Worm (Caenorhabditis elegans): ENCODE results near the gene Y22D7AL.16.

Gene Y22D7AL.16

ce11 chrIII:1618312-1618711, 46.7 kb downstream of the Y22D7AL.16 start:
- TF ChIP-seq nhr-10 (tag; optimal IDR thresholded peaks at IDR 0.05) (no peak), sma-9 (GFP tag; optimal IDR thresholded peaks at IDR 0.05) (no peak), sma-9 (tag; optimal IDR thresholded peaks at IDR 0.05) (no peak), ztf-1 (GFP tag; conservative IDR thresholded peaks at IDR 0.05) (no peak)

ce11 chrIII:1616245-1617026, 48.6 kb downstream of the Y22D7AL.16 start:
- TF ChIP-seq mab-5 (tag; optimal IDR thresholded peaks at IDR 0.05) (no peak), mbf-1 (tag; optimal IDR thresholded peaks at IDR 0.05) (no peak), lin-11 (tag; optimal IDR thresholded peaks at IDR 0.05) (no peak), ztf-4 (tag; optimal IDR thresholded peaks at IDR 0.05) (peak; percentile 82), nhr-21 (tag; optimal IDR thresholded peaks at IDR 0.05) (no peak), snpc-4 (tag; optimal IDR thresholded peaks at IDR 0.05) (no peak), crh-2 (tag; optimal IDR thresholded peaks at IDR 0.05) (no peak), unc-39 (tag; optimal IDR thresholded peaks at IDR 0.05) (no peak), nhr-10 (tag; optimal IDR thresholded peaks at IDR 0.05) (no peak), zag-1 (tag; optimal IDR thresholded peaks at IDR 0.05) (no peak), C34F6.9 (tag; optimal IDR thresholded peaks at IDR 0.05) (peak; percentile 18), sma-9 (GFP tag; optimal IDR thresholded peaks at IDR 0.05) (no peak), sma-9 (tag; optimal IDR thresholded peaks at IDR 0.05) (no peak), elt-1 (tag; optimal IDR thresholded peaks at IDR 0.05) (no peak), nhr-23 (tag; optimal IDR thresholded peaks at IDR 0.05) (no peak), sma-3 (GFP tag; optimal IDR thresholded peaks at IDR 0.05) (peak; percentile 26), nhr-25 (tag; optimal IDR thresholded peaks at IDR 0.05) (peak; percentile 45), mdl-1 (tag; optimal IDR thresholded peaks at IDR 0.05) (no peak), ztf-11 (tag; optimal IDR thresholded peaks at IDR 0.05) (no peak), ZK546.5 (tag; optimal IDR thresholded peaks at IDR 0.05) (no peak), ceh-82 (tag; optimal IDR thresholded peaks at IDR 0.05) (no peak), Y55F3AM.14 (GFP tag; optimal IDR thresholded peaks at IDR 0.05) (peak; percentile 49), aly-2 (tag; optimal IDR thresholded peaks at IDR 0.05) (no peak), lsy-2 (tag; optimal IDR thresholded peaks at IDR 0.05) (peak; percentile 52 to 86), elt-3 (tag; optimal IDR thresholded peaks at IDR 0.05) (no peak), unc-62 (GFP tag; optimal IDR thresholded peaks at IDR 0.05) (no peak), ztf-1 (GFP tag; conservative IDR thresholded peaks at IDR 0.05) (no peak), fos-1 (tag; optimal IDR thresholded peaks at IDR 0.05) (no peak), peb-1 (tag; optimal IDR thresholded peaks at IDR 0.05) (no peak), lin-39 (tag; optimal IDR thresholded peaks at IDR 0.05) (no peak), nhr-6 (tag; optimal IDR thresholded peaks at IDR 0.05) (no peak), ama-1 (optimal IDR thresholded peaks at IDR 0.05) (peak; percentile 84), blmp-1 (tag; optimal IDR thresholded peaks at IDR 0.05; ENCODE audit: insufficient read depth) (no peak), nhr-129 (tag; optimal IDR thresholded peaks at IDR 0.05) (no peak), egl-27 (tag; optimal IDR thresholded peaks at IDR 0.05) (no peak), nhr-237 (tag; optimal IDR thresholded peaks at IDR 0.05) (no peak), lin-13 (GFP tag; optimal IDR thresholded peaks at IDR 0.05) (peak; percentile 77), skn-1 (tag; optimal IDR thresholded peaks at IDR 0.05) (no peak), nhr-77 (tag; optimal IDR thresholded peaks at IDR 0.05) (no peak), ceh-16 (tag; optimal IDR thresholded peaks at IDR 0.05) (no peak), gmeb-1 (tag; optimal IDR thresholded peaks at IDR 0.05) (peak; percentile 47), sem-4 (tag; optimal IDR thresholded peaks at IDR 0.05) (no peak), F13H6.1 (tag; optimal IDR thresholded peaks at IDR 0.05) (peak; percentile 20), alr-1 (tag; optimal IDR thresholded peaks at IDR 0.05) (no peak), nhr-11 (tag; optimal IDR thresholded peaks at IDR 0.05) (no peak), R02D3.7 (tag; optimal IDR thresholded peaks at IDR 0.05) (no peak), unc-55 (GFP tag; optimal IDR thresholded peaks at IDR 0.05) (no peak), dmd-4 (tag; optimal IDR thresholded peaks at IDR 0.05) (no peak), nhr-12 (tag; optimal IDR thresholded peaks at IDR 0.05) (no peak)

Measured in whole organism, L2 larva.